Fruit fly (Drosophila melanogaster) Kc167 (cell line): ENCODE measurements around the gene CG12880.

ENCODE experiments used
- Myc ChIP-seq: fragments of >200 bp; optimal IDR thresholded peaks from 2 replicates; lab custom pipeline; 2017; ENCODE audit warnings: missing external identifiers
- Sin3A ChIP-seq: fragments of >200 bp; optimal IDR thresholded peaks from 2 replicates; lab custom pipeline; 2018; ENCODE audit warnings: missing external identifiers
- h ChIP-seq: fragments of >200 bp; optimal IDR thresholded peaks from 3 replicates; lab custom pipeline; 2018; ENCODE audit warnings: missing external identifiers
- insv ChIP-seq: fragments of >200 bp; optimal IDR thresholded peaks from 3 replicates; lab custom pipeline; 2018; ENCODE audit warnings: missing external identifiers
- ttk ChIP-seq: sonication (Bioruptor generic); optimal IDR thresholded peaks from 2 replicates; lab custom pipeline; 2017; ENCODE audit warnings: missing external identifiers

DNA sequence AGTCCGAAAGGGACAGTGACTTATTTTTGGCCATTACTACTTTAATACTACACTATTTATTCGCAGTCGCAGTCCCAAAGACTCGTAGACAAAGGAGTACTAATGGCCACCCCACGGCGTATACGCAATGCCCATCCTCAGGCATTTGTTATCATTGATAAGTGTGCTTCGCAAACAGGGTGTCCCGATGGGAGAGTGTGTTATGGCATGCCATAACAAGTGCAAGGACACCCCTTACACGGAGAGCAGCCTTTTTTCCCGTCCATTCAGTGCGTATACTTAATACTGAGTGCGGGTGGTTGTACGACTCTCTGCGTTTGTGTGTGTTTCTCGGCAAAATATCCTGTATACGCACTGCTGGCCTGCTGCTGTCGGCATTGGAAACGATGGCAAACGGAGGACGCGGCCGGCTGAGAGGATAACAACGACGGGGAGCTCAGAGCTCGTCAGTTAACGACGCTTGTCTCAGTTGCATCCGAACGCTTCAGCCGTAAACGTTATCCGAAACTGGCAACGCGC lies 23.7 kb upstream of the CG12880 start, which contains the start of gene unc80:
- TF ChIP-seq Sin3A (no peak), ttk (no peak), insv (lab: Kevin White, UChicago) (no peak), h (lab: Kevin White, UChicago) (no peak), Myc (no peak)
